Worm (Caenorhabditis elegans) whole organism, L2 larva: ENCODE measurements around the gene Y43F4B.10.

Experiments
- elt-1 ChIP-seq: fragments of 150-350 bp; optimal IDR thresholded peaks from 2 replicates; lab custom pipeline; 2014; ENCODE audit warnings: missing biosample characterization, missing genetic modification characterization
- fos-1 ChIP-seq: fragments of 150-350 bp; optimal IDR thresholded peaks from 2 replicates; lab custom pipeline; 2014; ENCODE audit warnings: missing biosample characterization, missing genetic modification characterization
- mdl-1 ChIP-seq, 2 experiments: fragments of 150-350 bp in 1 of 2; sonication (generic microtip) in 1 of 2; optimal IDR thresholded peaks; 2 replicates each; lab custom pipeline; 2017; ENCODE audit warnings: missing biosample characterization in 2 of 2, missing genetic modification characterization in 2 of 2
- nhr-11 ChIP-seq: fragments of 150-350 bp; optimal IDR thresholded peaks from 2 replicates; lab custom pipeline; 2014; ENCODE audit warnings: missing biosample characterization, missing genetic modification characterization
- nhr-12 ChIP-seq: fragments of 150-350 bp; optimal IDR thresholded peaks from 2 replicates; lab custom pipeline; 2014; ENCODE audit warnings: missing biosample characterization, missing genetic modification characterization
- nhr-129 ChIP-seq: fragments of 150-350 bp; optimal IDR thresholded peaks from 2 replicates; lab custom pipeline; 2014; ENCODE audit warnings: missing biosample characterization, missing genetic modification characterization
- nhr-237 ChIP-seq: fragments of 150-350 bp; optimal IDR thresholded peaks from 2 replicates; lab custom pipeline; 2014; ENCODE audit warnings: missing biosample characterization, missing genetic modification characterization
- snpc-4 ChIP-seq: fragments of 150-350 bp; optimal IDR thresholded peaks from 2 replicates; lab custom pipeline; 2014; ENCODE audit warnings: missing biosample characterization, missing genetic modification characterization
- unc-39 ChIP-seq: fragments of 150-350 bp; optimal IDR thresholded peaks from 2 replicates; lab custom pipeline; 2014; ENCODE audit warnings: missing biosample characterization, missing genetic modification characterization
- unc-62 ChIP-seq: fragments of 150-350 bp; optimal IDR thresholded peaks from 2 replicates; lab custom pipeline; 2014; ENCODE audit warnings: missing biosample characterization, missing genetic modification reagents, missing genetic modification characterization
- ztf-11 ChIP-seq: sonication (generic microtip); optimal IDR thresholded peaks from 2 replicates; lab custom pipeline; 2017; ENCODE audit warnings: missing biosample characterization, missing genetic modification characterization

DNA sequence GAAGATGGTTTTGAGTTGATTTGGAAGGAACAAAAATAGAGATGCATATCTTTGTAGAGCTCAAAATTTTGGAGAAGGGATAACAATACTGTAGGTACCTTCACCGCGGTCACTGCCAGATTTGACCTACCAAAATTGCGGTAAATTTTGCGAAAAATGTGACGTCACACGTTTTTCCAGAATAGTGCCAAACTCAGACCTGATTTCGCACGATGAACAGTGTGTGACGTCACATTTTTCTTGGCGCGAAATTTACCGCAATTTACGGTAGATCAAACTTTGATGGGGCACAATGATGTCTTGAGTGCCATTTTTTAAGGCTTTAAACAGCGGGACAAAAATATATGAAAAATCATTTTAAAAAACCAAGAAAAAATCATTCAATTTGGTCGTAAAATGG lies 15.0 kb downstream of the Y43F4B.10 start:
- no peak for TF ChIP-seq unc-39 (tag; lab: Kevin White, UChicago)
- no peak for TF ChIP-seq nhr-129 (tag; lab: Kevin White, UChicago)
- no peak for TF ChIP-seq elt-1 (tag; lab: Kevin White, UChicago)
- no peak for TF ChIP-seq ztf-11 (tag; lab: Kevin White, UChicago)
- TF ChIP-seq unc-62 (GFP tag; lab: Kevin White, UChicago), result no peak
- TF ChIP-seq nhr-237, result no peak
- TF ChIP-seq nhr-11, result no peak
- TF ChIP-seq fos-1 (tag; lab: Kevin White, UChicago), result no peak
- no peak for TF ChIP-seq snpc-4 (tag; lab: Kevin White, UChicago)
- TF ChIP-seq mdl-1 (tag; optimal IDR thresholded peaks at IDR 0.05; lab: Kevin White, UChicago), result no peak
- no peak for TF ChIP-seq nhr-12 (tag; lab: Kevin White, UChicago)
